Worm (Caenorhabditis elegans): Measurements from ENCODE around the gene col-166.

- TF ChIP-seq lsy-2 (tag; optimal IDR thresholded peaks at IDR 0.05) (no peak), mep-1 (tag; optimal IDR thresholded peaks at IDR 0.05) (no peak), nhr-76 (tag; optimal IDR thresholded peaks at IDR 0.05) (no peak), lin-13 (tag; optimal IDR thresholded peaks at IDR 0.05) (no peak), snpc-4 (tag; optimal IDR thresholded peaks at IDR 0.05) (no peak), ces-1 (GFP tag; optimal IDR thresholded peaks at IDR 0.05) (no peak), elt-3 (tag; optimal IDR thresholded peaks at IDR 0.05) (no peak), ceh-39 (tag; optimal IDR thresholded peaks at IDR 0.05) (no peak), nhr-28 (tag; optimal IDR thresholded peaks at IDR 0.05) (no peak), unc-62 (GFP tag; optimal IDR thresholded peaks at IDR 0.05) (no peak), pha-4 (tag; optimal IDR thresholded peaks at IDR 0.05) (no peak), ztf-11 (tag; optimal IDR thresholded peaks at IDR 0.05) (no peak), elt-1 (tag; optimal IDR thresholded peaks at IDR 0.05; ENCODE audit: borderline replicate concordance, insufficient read depth) (no peak), nhr-237 (tag; optimal IDR thresholded peaks at IDR 0.05) (no peak)
Measured at ce11 chrX:6311391-6311790, 31.6 kb downstream of the col-166 start, which contains the start of gene npr-38.

All from whole organism, mixed stage, embryonic.